Worm (Caenorhabditis elegans) whole organism, early embryonic: ENCODE results near the gene str-228.

Experiments used
- B0310.2 ChIP-seq: sonication (generic microtip); optimal IDR thresholded peaks from 2 replicates; lab custom pipeline; 2016; ENCODE audit warnings: mild to moderate bottlenecking, missing genetic modification characterization, missing compliant biosample characterization
- aly-1 ChIP-seq: sonication (generic microtip); optimal IDR thresholded peaks from 2 replicates; lab custom pipeline; 2016; ENCODE audit warnings: missing genetic modification characterization, missing compliant biosample characterization
- ama-1 ChIP-seq: fragments of 150-350 bp; optimal IDR thresholded peaks from 2 replicates; lab custom pipeline; 2014
- ceh-36 ChIP-seq: sonication (generic microtip); optimal IDR thresholded peaks from 2 replicates; lab custom pipeline; 2016; ENCODE audit warnings: missing genetic modification characterization, inconsistent platforms, missing compliant biosample characterization
- flt-1 ChIP-seq: fragments of 200-800 bp; sonication (Bioruptor generic); IDR thresholded peaks from 2 replicates; pipeline ENCODE4 v1.3.6; 2022; ENCODE audit warnings: missing genetic modification characterization, missing compliant biosample characterization
- tbx-11 ChIP-seq: fragments of 200-800 bp; sonication (Bioruptor generic); IDR thresholded peaks from 2 replicates; pipeline ENCODE4 v1.3.6; 2022; ENCODE audit warnings: missing genetic modification characterization, missing compliant biosample characterization
- tbx-37 ChIP-seq: fragments of 200-800 bp; sonication (Bioruptor generic); conservative IDR thresholded peaks from 2 replicates; pipeline ENCODE4 v1.3.6; 2022; ENCODE audit warnings: missing genetic modification reagents, missing genetic modification characterization, missing compliant biosample characterization
- tra-4 ChIP-seq: sonication (generic microtip); optimal IDR thresholded peaks from 2 replicates; lab custom pipeline; 2017; ENCODE audit warnings: missing genetic modification characterization, missing compliant biosample characterization

DNA sequence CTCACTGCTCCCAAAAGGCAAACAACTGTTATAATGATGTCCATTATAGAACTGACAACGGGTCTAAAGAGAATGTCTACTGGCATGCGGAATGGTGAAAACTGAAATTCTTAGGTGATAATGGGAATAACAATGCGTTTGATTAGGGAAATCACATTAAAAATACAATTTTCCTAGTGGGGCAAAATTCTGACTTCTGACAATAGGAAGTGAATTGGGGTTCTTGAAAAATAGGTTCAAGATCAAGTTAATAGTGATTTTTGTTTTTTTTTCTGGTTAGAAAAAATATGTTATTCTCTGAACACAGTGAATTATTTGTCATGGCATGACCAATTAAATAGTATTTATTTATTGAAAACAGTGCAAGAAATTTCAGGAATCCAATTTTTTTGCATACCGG is 23.1 kb upstream of the str-228 start, which contains the start of gene srbc-32:
- no peak for TF ChIP-seq ama-1 (lab: Kevin White, UChicago)
- no peak for TF ChIP-seq ceh-36 (tag; lab: Kevin White, UChicago)
- no peak for TF ChIP-seq tbx-11
- no peak for TF ChIP-seq aly-1 (tag; lab: Kevin White, UChicago)
- TF ChIP-seq tbx-37 (GFP tag; lab: Robert Waterston, UW) = no peak
- no peak for TF ChIP-seq B0310.2
- TF ChIP-seq flt-1 (GFP tag; lab: Robert Waterston, UW) = no peak
- TF ChIP-seq tra-4 (tag; lab: Kevin White, UChicago) = no peak
